Fruit fly (Drosophila melanogaster): ENCODE measurements around the gene CG43055.

dm6 chr2L:4417982-4418381, 7.0 kb downstream of the CG43055 start:
- TF ChIP-seq CG17806 (tag; optimal IDR thresholded peaks at IDR 0.05) = no peak
- peak; percentile 25; the same call in 1 of the 3 replicates for TF ChIP-seq fd96Ca (GFP tag; IDR thresholded peaks at IDR 0.05)
- no peak for TF ChIP-seq CG10348 (GFP tag; IDR thresholded peaks at IDR 0.05)
- TF ChIP-seq Snoo (tag; optimal IDR thresholded peaks at IDR 0.05) = no peak
- TF ChIP-seq CG8301 (tag; optimal IDR thresholded peaks at IDR 0.05) = no peak
- TF ChIP-seq EcR (GFP tag; optimal IDR thresholded peaks at IDR 0.05) = no peak
- TF ChIP-seq CG12605 (GFP tag; IDR thresholded peaks at IDR 0.05) = peak; percentile 49
- peak; percentile 39; the same call in 1 of the 3 replicates for TF ChIP-seq CG4496 (GFP tag; IDR thresholded peaks at IDR 0.05)
- no peak for TF ChIP-seq gl (tag; optimal IDR thresholded peaks at IDR 0.05)
- TF ChIP-seq CG9948 (tag; optimal IDR thresholded peaks at IDR 0.05) = no peak
- TF ChIP-seq Pif1B (GFP tag; optimal IDR thresholded peaks at IDR 0.05) = no peak
- no peak for TF ChIP-seq CG15710 (tag; optimal IDR thresholded peaks at IDR 0.05)

All from whole organism, pupa.